Worm (Caenorhabditis elegans) whole organism, late embryonic: ENCODE measurements around the gene F49E10.4.

ENCODE experiments used
- F13H6.1 ChIP-seq: sonication (generic microtip); optimal IDR thresholded peaks from 2 replicates; lab custom pipeline; 2016; ENCODE audit warnings: missing genetic modification characterization, missing compliant biosample characterization
- K02D7.2 ChIP-seq: sonication (generic microtip); optimal IDR thresholded peaks from 2 replicates; lab custom pipeline; 2017; ENCODE audit warnings: mild to moderate bottlenecking, missing genetic modification characterization, missing compliant biosample characterization
- Y22D7AL.16 ChIP-seq: sonication (generic microtip); optimal IDR thresholded peaks from 2 replicates; lab custom pipeline; 2016; ENCODE audit warnings: missing genetic modification characterization, missing compliant biosample characterization
- ahr-1 ChIP-seq: sonication (generic microtip); optimal IDR thresholded peaks from 2 replicates; lab custom pipeline; 2016; ENCODE audit warnings: missing genetic modification characterization, missing compliant biosample characterization
- ama-1 ChIP-seq: fragments of 150-350 bp; optimal IDR thresholded peaks from 2 replicates; lab custom pipeline; 2014
- ceh-14 ChIP-seq: sonication (generic microtip); optimal IDR thresholded peaks from 2 replicates; lab custom pipeline; 2016; ENCODE audit warnings: missing genotype, missing genetic modification characterization, missing compliant biosample characterization
- ceh-18 ChIP-seq: sonication (generic microtip); optimal IDR thresholded peaks from 2 replicates; lab custom pipeline; 2016; ENCODE audit warnings: missing genetic modification characterization, missing compliant biosample characterization
- ceh-19 ChIP-seq: fragments of 200-800 bp; sonication (Bioruptor generic); optimal IDR thresholded peaks from 2 replicates; lab custom pipeline; 2018; ENCODE audit warnings: mild to moderate bottlenecking, missing genetic modification characterization, missing compliant biosample characterization
- ceh-2 ChIP-seq: sonication (generic microtip); optimal IDR thresholded peaks from 2 replicates; lab custom pipeline; 2016; ENCODE audit warnings: missing genotype, missing genetic modification characterization, missing compliant biosample characterization
- ceh-24 ChIP-seq: sonication (generic microtip); optimal IDR thresholded peaks from 2 replicates; lab custom pipeline; 2016; ENCODE audit warnings: mild to moderate bottlenecking, missing genetic modification characterization, missing compliant biosample characterization
- ceh-30 ChIP-seq: fragments of 150-350 bp; optimal IDR thresholded peaks from 2 replicates; lab custom pipeline; 2014; ENCODE audit warnings: missing biosample characterization, missing genetic modification characterization
- ceh-34 ChIP-seq: sonication (generic microtip); optimal IDR thresholded peaks from 2 replicates; lab custom pipeline; 2016; ENCODE audit warnings: mild to moderate bottlenecking, missing genetic modification characterization, missing compliant biosample characterization
- ceh-48 ChIP-seq: sonication (generic microtip); optimal IDR thresholded peaks from 2 replicates; lab custom pipeline; 2016; ENCODE audit warnings: missing genetic modification characterization, inconsistent platforms, missing compliant biosample characterization
- ceh-6 ChIP-seq: fragments of 200-800 bp; sonication (Bioruptor generic); optimal IDR thresholded peaks from 2 replicates; lab custom pipeline; 2018; ENCODE audit warnings: mild to moderate bottlenecking, missing genetic modification characterization, missing compliant biosample characterization
- ceh-9 ChIP-seq: sonication (generic microtip); optimal IDR thresholded peaks from 2 replicates; lab custom pipeline; 2016; ENCODE audit warnings: mild to moderate bottlenecking, missing genetic modification characterization, inconsistent platforms, missing compliant biosample characterization
- dmd-4 ChIP-seq: sonication (generic microtip); optimal IDR thresholded peaks from 2 replicates; lab custom pipeline; 2016; ENCODE audit warnings: borderline replicate concordance, missing genetic modification characterization, missing compliant biosample characterization
- eyg-1 ChIP-seq: sonication (generic microtip); optimal IDR thresholded peaks from 2 replicates; lab custom pipeline; 2016; ENCODE audit warnings: missing genotype, missing genetic modification characterization, missing compliant biosample characterization
- fax-1 ChIP-seq: sonication (generic microtip); optimal IDR thresholded peaks from 2 replicates; lab custom pipeline; 2016; ENCODE audit warnings: missing genotype, missing genetic modification characterization, missing compliant biosample characterization
- fkh-10 ChIP-seq: fragments of 150-350 bp; optimal IDR thresholded peaks from 2 replicates; lab custom pipeline; 2014; ENCODE audit warnings: missing biosample characterization, missing genetic modification reagents, missing genetic modification characterization
- gmeb-2 ChIP-seq: sonication (generic microtip); optimal IDR thresholded peaks from 2 replicates; lab custom pipeline; 2016; ENCODE audit warnings: missing genetic modification characterization, inconsistent platforms, missing compliant biosample characterization
- hlh-15 ChIP-seq: sonication (generic microtip); optimal IDR thresholded peaks from 2 replicates; lab custom pipeline; 2016; ENCODE audit warnings: missing genetic modification characterization, missing compliant biosample characterization
- hlh-30 ChIP-seq: sonication (generic microtip); optimal IDR thresholded peaks from 2 replicates; lab custom pipeline; 2017; ENCODE audit warnings: antibody characterized with exemption, missing genetic modification characterization, missing compliant biosample characterization; ENCODE audit not compliant: insufficient read depth
- hlh-8 ChIP-seq: sonication (generic microtip); optimal IDR thresholded peaks from 2 replicates; lab custom pipeline; 2016; ENCODE audit warnings: missing genotype, missing genetic modification characterization, missing compliant biosample characterization
- madf-2 ChIP-seq: sonication (generic microtip); optimal IDR thresholded peaks from 2 replicates; lab custom pipeline; 2017; ENCODE audit warnings: missing genetic modification characterization, missing compliant biosample characterization
- nfya-1 ChIP-seq: sonication (generic microtip); optimal IDR thresholded peaks from 2 replicates; lab custom pipeline; 2017; ENCODE audit warnings: missing genetic modification characterization, mild to moderate bottlenecking, missing compliant biosample characterization, antibody characterized with exemption, moderate library complexity
- nhr-11 ChIP-seq: fragments of 150-350 bp; optimal IDR thresholded peaks from 2 replicates; lab custom pipeline; 2014; ENCODE audit warnings: missing biosample characterization, missing genetic modification characterization
- npax-4 ChIP-seq: sonication (generic microtip); optimal IDR thresholded peaks from 2 replicates; lab custom pipeline; 2016; ENCODE audit warnings: missing genetic modification characterization, missing compliant biosample characterization
- odd-2 ChIP-seq: sonication (generic microtip); optimal IDR thresholded peaks from 2 replicates; lab custom pipeline; 2017; ENCODE audit warnings: antibody characterized with exemption, mild to moderate bottlenecking, missing genetic modification characterization, missing compliant biosample characterization
- pat-9 ChIP-seq: fragments of 200-800 bp; sonication (Bioruptor generic); optimal IDR thresholded peaks from 2 replicates; lab custom pipeline; 2018; ENCODE audit warnings: mild to moderate bottlenecking, missing genetic modification characterization, moderate library complexity, missing compliant biosample characterization
- pha-4 ChIP-seq: fragments of 150-350 bp; optimal IDR thresholded peaks from 2 replicates; lab custom pipeline; 2018; ENCODE audit warnings: missing biosample characterization, missing genetic modification reagents, missing genetic modification characterization
- pqm-1 ChIP-seq: sonication (generic microtip); optimal IDR thresholded peaks from 2 replicates; lab custom pipeline; 2016; ENCODE audit warnings: missing genetic modification characterization, missing compliant biosample characterization
- sdc-2 ChIP-seq: sonication (generic microtip); optimal IDR thresholded peaks from 2 replicates; lab custom pipeline; 2016; ENCODE audit warnings: missing genotype, missing genetic modification characterization, missing compliant biosample characterization
- sox-2 ChIP-seq: fragments of 200-800 bp; sonication (Bioruptor generic); IDR thresholded peaks from 2 replicates; pipeline ENCODE4 v1.3.6; 2022; ENCODE audit warnings: missing genetic modification reagents, missing genetic modification characterization, missing compliant biosample characterization
- sox-4 ChIP-seq: sonication (generic microtip); optimal IDR thresholded peaks from 2 replicates; lab custom pipeline; 2017; ENCODE audit warnings: mild to moderate bottlenecking, missing genetic modification characterization, inconsistent platforms, missing compliant biosample characterization
- tbx-2 ChIP-seq: sonication (generic microtip); optimal IDR thresholded peaks from 2 replicates; lab custom pipeline; 2016; ENCODE audit warnings: missing genetic modification characterization, missing compliant biosample characterization
- unc-3 ChIP-seq, 2 experiments: fragments of 200-800 bp in 1 of 2; sonication (Bioruptor generic) in 1 of 2; sonication (generic microtip) in 1 of 2; conservative IDR thresholded peaks in 1 of 2; optimal IDR thresholded peaks in 1 of 2; 2 replicates each; pipeline versions ENCODE4 v1.3.6 to Lab custom; 2016 to 2022; ENCODE audit warnings: missing compliant biosample characterization in 2 of 2, missing genetic modification characterization in 2 of 2, missing genetic modification reagents in 1 of 2
- unc-42 ChIP-seq: sonication (generic microtip); optimal IDR thresholded peaks from 2 replicates; lab custom pipeline; 2016; ENCODE audit warnings: missing genotype, missing genetic modification characterization, missing compliant biosample characterization
- unc-55 ChIP-seq: sonication (generic microtip); optimal IDR thresholded peaks from 2 replicates; lab custom pipeline; 2017; ENCODE audit warnings: missing biosample characterization, missing genetic modification reagents, missing genetic modification characterization
- unc-86 ChIP-seq: sonication (generic microtip); optimal IDR thresholded peaks from 2 replicates; lab custom pipeline; 2016; ENCODE audit warnings: missing genetic modification characterization, missing compliant biosample characterization
- ztf-16 ChIP-seq: sonication (generic microtip); optimal IDR thresholded peaks from 2 replicates; lab custom pipeline; 2017; ENCODE audit warnings: missing genetic modification characterization, missing compliant biosample characterization

Gene F49E10.4

ce11 chrX:5872153-5872552 lies 3.5 kb upstream of the F49E10.4 start:
- TF ChIP-seq ceh-34 (no peak), npax-4 (tag; lab: Kevin White, UChicago) (no peak), Y22D7AL.16 (tag; lab: Kevin White, UChicago) (no peak), ahr-1 (tag; lab: Kevin White, UChicago) (no peak), nhr-11 (no peak), hlh-8 (no peak), ceh-48 (tag; lab: Kevin White, UChicago) (no peak), ama-1 (lab: Kevin White, UChicago) (no peak), ceh-6 (GFP tag; lab: Kevin White, UChicago) (no peak), eyg-1 (tag; lab: Kevin White, UChicago) (no peak), ceh-9 (tag; lab: Kevin White, UChicago) (no peak), nfya-1 (tag; lab: Kevin White, UChicago) (no peak), fkh-10 (GFP tag; lab: Kevin White, UChicago) (no peak), odd-2 (tag; lab: Kevin White, UChicago) (no peak), gmeb-2 (tag; lab: Kevin White, UChicago) (no peak), unc-55 (GFP tag; lab: Kevin White, UChicago) (no peak), hlh-30 (no peak), unc-86 (tag; lab: Kevin White, UChicago) (no peak), ceh-24 (tag; lab: Kevin White, UChicago) (no peak)

- peak; percentile 4 for TF ChIP-seq unc-42
- no peak for TF ChIP-seq pqm-1 (tag; lab: Kevin White, UChicago)
- no peak for TF ChIP-seq ceh-18 (tag; lab: Kevin White, UChicago)
- no peak for TF ChIP-seq sdc-2
- no peak for TF ChIP-seq ztf-16
- no peak for TF ChIP-seq pha-4 (tag; lab: Kevin White, UChicago)
These were observed 1.4 kb downstream of the F49E10.4 start for ce11 chrX:5877039-5877438.

ce11 chrX:5885565-5885964 lies 9.9 kb downstream of the F49E10.4 start, which contains the start of gene flp-7:
TSS of gene flp-7 (plus strand) at chrX:5885865.
- TF ChIP-seq unc-3 (GFP tag; conservative IDR thresholded peaks at IDR 0.05; lab: Robert Waterston, UW) (no peak), unc-3 (tag; optimal IDR thresholded peaks at IDR 0.05; lab: Kevin White, UChicago) (no peak), hlh-15 (no peak), ama-1 (lab: Kevin White, UChicago) (no peak), unc-55 (GFP tag; lab: Kevin White, UChicago) (no peak), pqm-1 (tag; lab: Kevin White, UChicago) (no peak), F13H6.1 (tag; lab: Kevin White, UChicago) (no peak), unc-42 (no peak), ceh-2 (tag; lab: Kevin White, UChicago) (no peak), tbx-2 (tag; lab: Kevin White, UChicago) (no peak), pat-9 (no peak), gmeb-2 (tag; lab: Kevin White, UChicago) (no peak), ceh-19 (GFP tag; lab: Kevin White, UChicago) (no peak), ceh-30 (no peak), madf-2 (tag; lab: Kevin White, UChicago) (no peak), ceh-24 (tag; lab: Kevin White, UChicago) (no peak), fax-1 (tag; lab: Kevin White, UChicago) (no peak), sox-2 (no peak), dmd-4 (tag; lab: Kevin White, UChicago) (no peak), sox-4 (tag; lab: Kevin White, UChicago) (no peak)

- TF ChIP-seq K02D7.2 (tag; lab: Kevin White, UChicago) (no peak), ceh-14 (tag; lab: Kevin White, UChicago) (no peak)
These were observed 14.4 kb downstream of the F49E10.4 start, which contains the start of gene F49E10.2 for ce11 chrX:5890080-5890479. TSS of gene F49E10.2 (plus strand) at chrX:5890380.
